Worm (Caenorhabditis elegans) whole organism, midembryonic: ENCODE results near the gene mcm-3.

Experiments used
- T22C8.4 ChIP-seq: fragments of 200-800 bp; sonication (Bioruptor generic); IDR thresholded peaks from 2 replicates; pipeline ENCODE4 v1.3.6; 2022; ENCODE audit warnings: missing genetic modification characterization, missing compliant biosample characterization
- cog-1 ChIP-seq: sonication (generic microtip); optimal IDR thresholded peaks from 2 replicates; lab custom pipeline; 2016; ENCODE audit warnings: missing genetic modification characterization, missing compliant biosample characterization
- flt-1 ChIP-seq: fragments of 200-800 bp; sonication (Bioruptor generic); IDR thresholded peaks from 2 replicates; pipeline ENCODE4 v1.3.6; 2022; ENCODE audit warnings: missing genetic modification characterization, missing compliant biosample characterization
- klf-2 ChIP-seq: fragments of 200-800 bp; sonication (Bioruptor generic); conservative IDR thresholded peaks from 2 replicates; pipeline ENCODE4 v1.3.6; 2022; ENCODE audit warnings: missing genetic modification reagents, missing genetic modification characterization, missing compliant biosample characterization
- med-1 ChIP-seq: sonication (generic microtip); optimal IDR thresholded peaks from 2 replicates; lab custom pipeline; 2017; ENCODE audit warnings: missing genetic modification characterization, mild to moderate bottlenecking, missing compliant biosample characterization, antibody characterized with exemption, missing genetic modification reagents; ENCODE audit not compliant: insufficient read depth
- ref-1 ChIP-seq: fragments of 200-800 bp; sonication (Bioruptor generic); conservative IDR thresholded peaks from 2 replicates; pipeline ENCODE4 v1.3.6; 2022; ENCODE audit warnings: missing genetic modification reagents, missing genetic modification characterization, missing compliant biosample characterization
- tab-1 ChIP-seq: fragments of 200-800 bp; sonication (Bioruptor generic); IDR thresholded peaks from 2 replicates; pipeline ENCODE4 v1.3.6; 2022; ENCODE audit warnings: missing genetic modification characterization, missing compliant biosample characterization
- ztf-23 ChIP-seq: fragments of 200-800 bp; sonication (Bioruptor generic); IDR thresholded peaks from 2 replicates; pipeline ENCODE4 v1.3.6; 2022; ENCODE audit warnings: missing genetic modification reagents, missing genetic modification characterization, missing compliant biosample characterization
- ztf-29 ChIP-seq: fragments of 200-800 bp; sonication (Bioruptor generic); IDR thresholded peaks from 2 replicates; pipeline ENCODE4 v1.3.6; 2022; ENCODE audit warnings: missing genetic modification reagents, missing genetic modification characterization, missing compliant biosample characterization

ce11 chrV:15048107-15048506 lies 11.3 kb downstream of the mcm-3 start, which contains the start of gene sdc-3:
- TF ChIP-seq med-1 (GFP tag; lab: Kevin White, UChicago) = no peak
- TF ChIP-seq ref-1 (GFP tag; lab: Robert Waterston, UW) = no peak
- no peak for TF ChIP-seq tab-1 (GFP tag; lab: Robert Waterston, UW)
- TF ChIP-seq ztf-29 (GFP tag; lab: Robert Waterston, UW) = no peak
- no peak for TF ChIP-seq cog-1 (tag; lab: Kevin White, UChicago)
- no peak for TF ChIP-seq flt-1 (GFP tag; lab: Robert Waterston, UW)
- no peak for TF ChIP-seq ztf-23 (GFP tag; lab: Robert Waterston, UW)
- no peak for TF ChIP-seq klf-2 (GFP tag; lab: Robert Waterston, UW)
- TF ChIP-seq T22C8.4 (GFP tag; lab: Robert Waterston, UW) = no peak
